Fruit fly (Drosophila melanogaster) whole organism, embryonic: ENCODE measurements around the gene Snapin.

ENCODE experiments used
- Awh ChIP-seq: fragments of 200-800 bp; sonication (Bioruptor generic); IDR thresholded peaks from 2 replicates; pipeline ENCODE4, ENCODE4 v1.3.6; 2022; ENCODE audit warnings: missing biosample characterization, missing genetic modification characterization
- B-H1 ChIP-seq: fragments of 200-800 bp; sonication (Bioruptor generic); IDR thresholded peaks from 3 replicates; pipeline ENCODE4 v1.3.6; 2022; ENCODE audit warnings: missing biosample characterization, missing genetic modification characterization
- CG10959 ChIP-seq: fragments of 200-800 bp; sonication (Bioruptor generic); IDR thresholded peaks from 2 replicates; pipeline ENCODE4 v1.3.6; 2022; ENCODE audit warnings: missing biosample characterization, missing genetic modification characterization
- CG12391 ChIP-seq: fragments of 200-800 bp; sonication (Bioruptor generic); optimal IDR thresholded peaks from 3 replicates; lab custom pipeline; 2018; ENCODE audit warnings: missing biosample characterization, mild to moderate bottlenecking, missing genetic modification characterization, moderate library complexity
- CG12942 ChIP-seq: fragments of 200-800 bp; sonication (Bioruptor generic); optimal IDR thresholded peaks from 3 replicates; lab custom pipeline; 2016; ENCODE audit warnings: missing biosample characterization, missing genetic modification characterization
- CG13894 ChIP-seq: fragments of 200-800 bp; sonication (Bioruptor generic); optimal IDR thresholded peaks from 3 replicates; lab custom pipeline; 2018; ENCODE audit warnings: missing biosample characterization, mild to moderate bottlenecking, missing genetic modification characterization, moderate library complexity
- CG14965 ChIP-seq: fragments of 200-800 bp; sonication (Bioruptor generic); optimal IDR thresholded peaks from 2 replicates; lab custom pipeline; 2016; ENCODE audit warnings: missing biosample characterization, missing genetic modification characterization, borderline replicate concordance
- CG1529 ChIP-seq: fragments of 200-800 bp; sonication (Bioruptor generic); optimal IDR thresholded peaks from 3 replicates; lab custom pipeline; 2018; ENCODE audit warnings: missing biosample characterization, missing genetic modification characterization
- CG15514 ChIP-seq: fragments of 200-800 bp; sonication (Bioruptor generic); optimal IDR thresholded peaks from 3 replicates; lab custom pipeline; 2017; ENCODE audit warnings: missing biosample characterization, missing genetic modification characterization, mild to moderate bottlenecking, moderate library complexity, missing genetic modification reagents
- CG2678 ChIP-seq: fragments of 200-800 bp; sonication (Bioruptor generic); optimal IDR thresholded peaks from 3 replicates; lab custom pipeline; 2019; ENCODE audit warnings: missing biosample characterization, mild to moderate bottlenecking, missing genetic modification characterization, moderate library complexity
- CG30431 ChIP-seq: fragments of 200-800 bp; sonication (Bioruptor generic); optimal IDR thresholded peaks from 2 replicates; lab custom pipeline; 2017; ENCODE audit warnings: missing biosample characterization, missing genetic modification characterization
- CG31365 ChIP-seq: fragments of 200-800 bp; sonication (Bioruptor generic); optimal IDR thresholded peaks from 2 replicates; lab custom pipeline; 2018; ENCODE audit warnings: missing biosample characterization, mild to moderate bottlenecking, missing genetic modification characterization
- CG3726 ChIP-seq: fragments of 200-800 bp; sonication (Bioruptor generic); IDR thresholded peaks from 3 replicates; pipeline ENCODE4, ENCODE4 v1.3.6; 2022; ENCODE audit warnings: missing biosample characterization, missing genetic modification characterization
- CG3847 ChIP-seq: fragments of 200-800 bp; sonication (Bioruptor generic); IDR thresholded peaks from 2 replicates; pipeline ENCODE4 v1.3.6; 2022; ENCODE audit warnings: missing biosample characterization, missing genetic modification characterization
- CG42726 ChIP-seq: fragments of 200-800 bp; sonication (Bioruptor generic); IDR thresholded peaks from 2 replicates; pipeline ENCODE4 v1.3.6; 2022; ENCODE audit warnings: missing biosample characterization, missing genetic modification characterization; ENCODE audit not compliant: partially characterized antibody
- CG4854 ChIP-seq: fragments of 200-800 bp; sonication (Bioruptor generic); optimal IDR thresholded peaks from 2 replicates; lab custom pipeline; 2016; ENCODE audit warnings: missing biosample characterization, missing genetic modification characterization, inconsistent platforms
- CG6254 ChIP-seq: fragments of 200-800 bp; sonication (Bioruptor generic); optimal IDR thresholded peaks from 3 replicates; lab custom pipeline; 2017; ENCODE audit warnings: mild to moderate bottlenecking, missing biosample characterization, missing genetic modification reagents, missing genetic modification characterization
- CG6765 ChIP-seq: fragments of 200-800 bp; sonication (Bioruptor generic); optimal IDR thresholded peaks from 3 replicates; lab custom pipeline; 2017; ENCODE audit warnings: missing biosample characterization, mild to moderate bottlenecking, missing genetic modification characterization
- CG6813 ChIP-seq: fragments of 200-800 bp; sonication (Bioruptor generic); optimal IDR thresholded peaks from 2 replicates; lab custom pipeline; 2017; ENCODE audit warnings: missing biosample characterization, missing genetic modification characterization, mild to moderate bottlenecking, moderate library complexity, missing genetic modification reagents
- CG7745 ChIP-seq: fragments of 200-800 bp; sonication (Bioruptor generic); optimal IDR thresholded peaks from 2 replicates; lab custom pipeline; 2018; ENCODE audit warnings: missing biosample characterization, mild to moderate bottlenecking, missing genetic modification characterization, moderate library complexity
- CG7786 ChIP-seq: fragments of 200-800 bp; sonication (Bioruptor generic); optimal IDR thresholded peaks from 2 replicates; lab custom pipeline; 2016; ENCODE audit warnings: missing biosample characterization, missing genetic modification characterization
- CG7928 ChIP-seq: fragments of 200-800 bp; sonication (Bioruptor generic); optimal IDR thresholded peaks from 2 replicates; lab custom pipeline; 2017; ENCODE audit warnings: missing biosample characterization, mild to moderate bottlenecking, missing genetic modification characterization
- CG8290 ChIP-seq, 3 experiments: fragments of 200-800 bp; sonication (Bioruptor generic); optimal IDR thresholded peaks; 2 replicates each; lab custom pipeline; 2016 to 2019; ENCODE audit warnings: missing biosample characterization in 3 of 3, missing genetic modification characterization in 3 of 3, mild to moderate bottlenecking in 2 of 3, moderate library complexity in 1 of 3
- Camta ChIP-seq: fragments of 200-800 bp; sonication (Bioruptor generic); optimal IDR thresholded peaks from 2 replicates; lab custom pipeline; 2016; ENCODE audit warnings: missing biosample characterization, missing genetic modification characterization
- Chrac-16 ChIP-seq: fragments of 200-800 bp; sonication (Bioruptor generic); optimal IDR thresholded peaks from 3 replicates; lab custom pipeline; 2016; ENCODE audit warnings: missing biosample characterization, missing genetic modification characterization
- CkIIα-i1 ChIP-seq: fragments of 200-800 bp; sonication (Bioruptor generic); IDR thresholded peaks from 2 replicates; pipeline ENCODE4 v1.3.6; 2022; ENCODE audit warnings: missing biosample characterization, missing genetic modification characterization
- Dbx ChIP-seq: fragments of 200-800 bp; sonication (Bioruptor generic); IDR thresholded peaks from 3 replicates; pipeline ENCODE4 v1.3.6; 2022; ENCODE audit warnings: missing biosample characterization, missing genetic modification characterization
- Dll ChIP-seq: fragments of 200-800 bp; sonication (Bioruptor generic); IDR thresholded peaks from 4 replicates; pipeline ENCODE4 v1.3.6; 2022; ENCODE audit warnings: missing biosample characterization, missing genetic modification characterization; ENCODE audit not compliant: partially characterized antibody
- Max ChIP-seq: fragments of 200-800 bp; sonication (Bioruptor generic); optimal IDR thresholded peaks from 2 replicates; lab custom pipeline; 2016; ENCODE audit warnings: missing biosample characterization, mild to moderate bottlenecking, missing genetic modification characterization
- Mes4 ChIP-seq: fragments of 200-800 bp; sonication (Bioruptor generic); optimal IDR thresholded peaks from 2 replicates; lab custom pipeline; 2016; ENCODE audit warnings: missing biosample characterization, missing genetic modification characterization
- NC2β ChIP-seq: fragments of 200-800 bp; sonication (Bioruptor generic); optimal IDR thresholded peaks from 2 replicates; lab custom pipeline; 2016; ENCODE audit warnings: missing biosample characterization, missing genetic modification characterization
- Neu2 ChIP-seq: fragments of 200-800 bp; sonication (Bioruptor generic); optimal IDR thresholded peaks from 3 replicates; lab custom pipeline; 2016; ENCODE audit warnings: missing biosample characterization, missing genetic modification characterization, borderline replicate concordance
- Rx ChIP-seq: fragments of 200-800 bp; sonication (Bioruptor generic); IDR thresholded peaks from 2 replicates; pipeline ENCODE4 v1.3.6; 2022; ENCODE audit warnings: missing biosample characterization, missing genetic modification characterization
- Sry-β ChIP-seq: fragments of 200-800 bp; sonication (Bioruptor generic); optimal IDR thresholded peaks from 2 replicates; lab custom pipeline; 2018; ENCODE audit warnings: missing biosample characterization, mild to moderate bottlenecking, missing genetic modification characterization, moderate library complexity
- Vsx1 ChIP-seq: fragments of 200-800 bp; sonication (Bioruptor generic); optimal IDR thresholded peaks from 2 replicates; lab custom pipeline; 2017; ENCODE audit warnings: missing biosample characterization, mild to moderate bottlenecking, missing genetic modification characterization, missing genetic modification reagents
- ap ChIP-seq: fragments of 200-800 bp; sonication (Bioruptor generic); IDR thresholded peaks from 2 replicates; pipeline ENCODE4 v1.3.6; 2022; ENCODE audit warnings: missing biosample characterization, missing genetic modification characterization
- bbx ChIP-seq: fragments of 200-800 bp; sonication (Bioruptor generic); IDR thresholded peaks from 2 replicates; pipeline ENCODE4 v1.3.6; 2022; ENCODE audit warnings: missing biosample characterization, missing genetic modification characterization; ENCODE audit not compliant: partially characterized antibody
- dpn ChIP-seq, 2 experiments: fragments of 200-800 bp; sonication (Bioruptor generic); optimal IDR thresholded peaks; 3 replicates each; lab custom pipeline; 2016; ENCODE audit warnings: missing biosample characterization in 2 of 2, missing genetic modification characterization in 2 of 2
- en ChIP-seq: fragments of 200-800 bp; sonication (Bioruptor generic); optimal IDR thresholded peaks from 2 replicates; lab custom pipeline; 2016; ENCODE audit warnings: missing biosample characterization, missing genetic modification characterization
- exex ChIP-seq: fragments of 200-800 bp; sonication (Bioruptor generic); optimal IDR thresholded peaks from 4 replicates; lab custom pipeline; 2018; ENCODE audit warnings: missing biosample characterization, mild to moderate bottlenecking, missing genetic modification characterization, moderate library complexity
- fru ChIP-seq: fragments of >200 bp; optimal IDR thresholded peaks from 2 replicates; lab custom pipeline; 2017
- her ChIP-seq: fragments of 200-800 bp; sonication (Bioruptor generic); optimal IDR thresholded peaks from 2 replicates; lab custom pipeline; 2016; ENCODE audit warnings: missing biosample characterization, missing genetic modification characterization
- kah ChIP-seq: fragments of 200-800 bp; sonication (Bioruptor generic); optimal IDR thresholded peaks from 2 replicates; lab custom pipeline; 2018; ENCODE audit warnings: missing biosample characterization, mild to moderate bottlenecking, missing genetic modification characterization
- org-1 ChIP-seq: fragments of 200-800 bp; sonication (Bioruptor generic); optimal IDR thresholded peaks from 2 replicates; lab custom pipeline; 2017; ENCODE audit warnings: missing biosample characterization, missing genetic modification characterization
- schlank ChIP-seq: fragments of 200-800 bp; sonication (Bioruptor generic); optimal IDR thresholded peaks from 2 replicates; lab custom pipeline; 2018; ENCODE audit warnings: missing biosample characterization, mild to moderate bottlenecking, missing genetic modification characterization
- vnd ChIP-seq: fragments of 200-800 bp; sonication (Bioruptor generic); IDR thresholded peaks from 3 replicates; pipeline ENCODE4 v1.3.6; 2022; ENCODE audit warnings: missing biosample characterization, missing genetic modification characterization; ENCODE audit not compliant: partially characterized antibody
- wdn ChIP-seq: fragments of 200-800 bp; sonication (Bioruptor generic); IDR thresholded peaks from 2 replicates; pipeline ENCODE4 v1.3.6; 2022; ENCODE audit warnings: missing biosample characterization, missing genetic modification characterization
- wek ChIP-seq: fragments of 200-800 bp; sonication (Bioruptor generic); optimal IDR thresholded peaks from 3 replicates; lab custom pipeline; 2018; ENCODE audit warnings: missing biosample characterization, mild to moderate bottlenecking, missing genetic modification characterization, moderate library complexity

The Snapin gene

DNA sequence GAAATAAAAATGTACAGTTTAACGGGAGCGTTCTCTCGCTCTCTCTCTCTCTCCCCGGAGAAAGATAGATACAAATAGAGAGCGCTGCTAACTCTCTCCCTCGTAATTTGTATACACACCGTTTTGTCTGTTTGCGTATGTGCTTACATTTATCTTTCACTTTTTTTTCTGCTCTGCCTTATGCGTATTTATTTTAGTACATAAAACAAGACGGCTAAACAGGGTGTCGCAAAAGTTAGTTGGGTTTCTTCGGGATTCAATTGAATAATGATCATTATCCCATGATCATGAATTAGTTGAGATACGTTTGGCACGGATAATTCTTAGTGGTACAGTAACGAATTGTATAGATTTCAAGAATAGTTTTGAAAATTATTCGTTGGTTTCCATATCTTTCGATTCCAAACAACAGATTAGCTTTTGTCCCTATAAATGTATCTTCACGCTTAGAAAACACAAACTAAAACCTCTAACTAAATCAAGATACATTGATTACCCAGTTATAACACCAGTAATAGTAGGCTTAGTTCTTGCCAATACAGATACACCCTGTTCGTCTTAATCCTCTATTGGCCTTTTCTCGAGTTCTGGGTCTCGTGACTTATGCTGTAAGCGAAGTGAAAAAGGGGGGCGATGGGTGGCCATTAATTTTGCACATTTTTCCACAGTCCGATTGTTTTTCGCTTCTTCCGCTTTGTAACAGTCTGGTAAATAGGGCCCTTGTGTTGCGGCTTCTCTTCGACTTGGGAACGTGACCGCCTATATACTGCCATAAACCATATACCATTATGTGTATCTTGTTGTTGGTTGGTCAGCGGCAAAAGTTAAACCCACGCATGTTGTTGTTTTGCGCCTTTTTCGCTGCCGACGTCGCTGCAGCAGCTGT, 4.8 kb downstream of the Snapin start (continued):
- TF ChIP-seq Awh (GFP tag; lab: Robert Waterston, UW) = no peak
- TF ChIP-seq Camta (GFP tag; lab: Kevin White, UChicago) = peak; percentile 69
- TF ChIP-seq CG15514 = peak; percentile 75
- no peak for TF ChIP-seq bbx (GFP tag; lab: Robert Waterston, UW)
- TF ChIP-seq kah (GFP tag; lab: Kevin White, UChicago) = peak; percentile 37
- no peak for TF ChIP-seq CG42726 (GFP tag; lab: Robert Waterston, UW)
- TF ChIP-seq Dbx = no peak
- TF ChIP-seq Vsx1 (GFP tag; lab: Kevin White, UChicago) = peak; percentile 88
- peak; percentile 86 for TF ChIP-seq CG12391 (tag; lab: Kevin White, UChicago)
- peak; percentile 34 for TF ChIP-seq CG7745
- TF ChIP-seq wdn = no peak
- TF ChIP-seq CG6813 (GFP tag; lab: Kevin White, UChicago) = peak; percentile 79
- TF ChIP-seq ap (GFP tag; lab: Robert Waterston, UW) = no peak
- peak; percentile 32 for TF ChIP-seq CG8290 (GFP tag; optimal IDR thresholded peaks at IDR 0.05; lab: Kevin White, UChicago)
- TF ChIP-seq CG8290 (tag; optimal IDR thresholded peaks at IDR 0.05; lab: Kevin White, UChicago) = peak; percentile 39 to 76
- peak; percentile 73 for TF ChIP-seq CG31365 (tag; lab: Kevin White, UChicago)
- TF ChIP-seq Neu2 = peak; percentile 29
- no peak for TF ChIP-seq Rx (GFP tag; lab: Robert Waterston, UW)
- TF ChIP-seq CG7928 (GFP tag; lab: Kevin White, UChicago) = peak; percentile 68
- peak; percentile 43 for TF ChIP-seq CG12942 (GFP tag; lab: Kevin White, UChicago)
- peak; percentile 89 for TF ChIP-seq wek (GFP tag; lab: Kevin White, UChicago)
- peak; percentile 28 for TF ChIP-seq NC2β
- TF ChIP-seq CG6765 (GFP tag; lab: Kevin White, UChicago) = peak; percentile 90
- peak; percentile 56 for TF ChIP-seq Sry-β (GFP tag; lab: Kevin White, UChicago)
- peak; percentile 85 for TF ChIP-seq org-1 (GFP tag; lab: Kevin White, UChicago)
- TF ChIP-seq exex = peak; percentile 34
- peak; percentile 74 to 78 for TF ChIP-seq dpn (GFP tag; optimal IDR thresholded peaks at IDR 0.05; lab: Kevin White, UChicago)
- peak; percentile 89 for TF ChIP-seq CG6254 (GFP tag; lab: Kevin White, UChicago)
- TF ChIP-seq her (GFP tag; lab: Kevin White, UChicago) = peak; percentile 74
- peak; percentile 71 for TF ChIP-seq schlank (tag; lab: Kevin White, UChicago)
- peak; percentile 85 for TF ChIP-seq CG1529 (GFP tag; lab: Kevin White, UChicago)
- no peak for TF ChIP-seq B-H1 (GFP tag; lab: Robert Waterston, UW)
- TF ChIP-seq fru (lab: Kevin White, UChicago) = no peak
- peak; percentile 66 for TF ChIP-seq CG7786 (GFP tag; lab: Kevin White, UChicago)
- peak; percentile 73 for TF ChIP-seq Mes4 (GFP tag; lab: Kevin White, UChicago)
- TF ChIP-seq CG10959 (GFP tag; lab: Robert Waterston, UW) = no peak
- peak; percentile 59 for TF ChIP-seq CG14965
- TF ChIP-seq CG4854 (GFP tag; lab: Kevin White, UChicago) = peak; percentile 50
- TF ChIP-seq CG30431 (GFP tag; lab: Kevin White, UChicago) = peak; percentile 37
- no peak for TF ChIP-seq CG3726 (GFP tag; lab: Robert Waterston, UW)
- TF ChIP-seq Chrac-16 (GFP tag; lab: Kevin White, UChicago) = peak; percentile 10
- TF ChIP-seq CG3847 = no peak
- TF ChIP-seq en (GFP tag; lab: Kevin White, UChicago) = peak; percentile 80
- TF ChIP-seq Dll (GFP tag; lab: Robert Waterston, UW) = no peak
- TF ChIP-seq CG2678 (tag; lab: Kevin White, UChicago) = peak; percentile 94
- peak; percentile 49 for TF ChIP-seq Max (GFP tag; lab: Kevin White, UChicago)
- no peak for TF ChIP-seq CkIIα-i1 (GFP tag; lab: Robert Waterston, UW)
- TF ChIP-seq CG13894 (tag; lab: Kevin White, UChicago) = peak; percentile 82
- TF ChIP-seq vnd = no peak
